Worm (Caenorhabditis elegans): ENCODE data around the gene C31A11.13.

- TF ChIP-seq tbx-11 (GFP tag; IDR thresholded peaks at IDR 0.05) (no peak), ama-1 (optimal IDR thresholded peaks at IDR 0.05) (no peak), sea-1 (GFP tag; conservative IDR thresholded peaks at IDR 0.05) (no peak), hmbx-1 (tag; optimal IDR thresholded peaks at IDR 0.05) (no peak), pes-1 (GFP tag; IDR thresholded peaks at IDR 0.05) (no peak)
Observed at ce11 chrV:16259684-16260083, 42.7 kb downstream of the C31A11.13 start, which contains the start of gene nhr-127.

Data from whole organism, early embryonic.